Worm (Caenorhabditis elegans) whole organism, L1 larva: ENCODE data around the gene C06B3.1.

Source experiments
- C16A3.4 ChIP-seq: fragments of 150-350 bp; optimal IDR thresholded peaks from 2 replicates; lab custom pipeline; 2014; ENCODE audit warnings: missing biosample characterization, missing genetic modification characterization
- F16B12.6 ChIP-seq: fragments of 150-350 bp; optimal IDR thresholded peaks from 2 replicates; lab custom pipeline; 2014; ENCODE audit warnings: missing biosample characterization, missing genetic modification characterization
- Y116A8C.19 ChIP-seq: sonication (generic microtip); optimal IDR thresholded peaks from 2 replicates; lab custom pipeline; 2016; ENCODE audit warnings: missing compliant biosample characterization, missing genetic modification characterization, borderline replicate concordance
- blmp-1 ChIP-seq: fragments of 150-350 bp; optimal IDR thresholded peaks from 2 replicates; lab custom pipeline; 2014; ENCODE audit warnings: missing biosample characterization, missing genetic modification characterization
- ceh-8 ChIP-seq: fragments of 200-800 bp; sonication (Bioruptor generic); optimal IDR thresholded peaks from 2 replicates; lab custom pipeline; 2018; ENCODE audit warnings: mild to moderate bottlenecking, missing genetic modification characterization, moderate library complexity, missing compliant biosample characterization
- ceh-88 ChIP-seq: fragments of 200-800 bp; sonication (Bioruptor generic); IDR thresholded peaks from 2 replicates; pipeline ENCODE4 v1.3.6; 2022; ENCODE audit warnings: missing genetic modification characterization, missing compliant biosample characterization
- ceh-90 ChIP-seq: sonication (generic microtip); optimal IDR thresholded peaks from 2 replicates; lab custom pipeline; 2016; ENCODE audit warnings: missing genetic modification characterization, missing compliant biosample characterization
- ces-1 ChIP-seq: fragments of 150-350 bp; optimal IDR thresholded peaks from 2 replicates; lab custom pipeline; 2014; ENCODE audit warnings: missing biosample characterization, missing genetic modification reagents, missing genetic modification characterization
- dpl-1 ChIP-seq, 3 experiments: fragments of 150-350 bp in 2 of 3; sonication (generic microtip) in 1 of 3; optimal IDR thresholded peaks; 2 replicates each; lab custom pipeline; 2014 to 2017; ENCODE audit warnings: missing biosample characterization in 3 of 3, missing genetic modification characterization in 3 of 3, missing genetic modification reagents in 3 of 3
- egl-13 ChIP-seq: sonication (generic microtip); optimal IDR thresholded peaks from 2 replicates; lab custom pipeline; 2016; ENCODE audit warnings: missing genotype, missing genetic modification reagents, missing genetic modification characterization, missing compliant biosample characterization
- elt-2 ChIP-seq: sonication (generic microtip); optimal IDR thresholded peaks from 2 replicates; lab custom pipeline; 2016; ENCODE audit warnings: missing genetic modification characterization, mild to moderate bottlenecking, inconsistent platforms, missing compliant biosample characterization, missing genetic modification reagents
- ets-5 ChIP-seq: fragments of 200-800 bp; sonication (Bioruptor generic); IDR thresholded peaks from 2 replicates; pipeline ENCODE4 v1.3.6; 2022; ENCODE audit warnings: missing genetic modification characterization, missing compliant biosample characterization
- fkh-10 ChIP-seq: sonication (generic microtip); optimal IDR thresholded peaks from 2 replicates; lab custom pipeline; 2017; ENCODE audit warnings: missing biosample characterization, missing genetic modification reagents, missing genetic modification characterization
- fkh-8 ChIP-seq: sonication (generic microtip); optimal IDR thresholded peaks from 2 replicates; lab custom pipeline; 2016; ENCODE audit warnings: mild to moderate bottlenecking, missing genetic modification characterization, missing compliant biosample characterization
- hpl-2 ChIP-seq: fragments of 150-350 bp; optimal IDR thresholded peaks from 2 replicates; lab custom pipeline; 2014; ENCODE audit warnings: missing biosample characterization, missing genetic modification reagents, missing genetic modification characterization
- isw-1 ChIP-seq: fragments of 200-800 bp; sonication (Bioruptor generic); IDR thresholded peaks from 2 replicates; pipeline ENCODE4 v1.3.6; 2022; ENCODE audit warnings: missing genetic modification characterization, missing compliant biosample characterization
- jun-1 ChIP-seq: fragments of 150-350 bp; optimal IDR thresholded peaks from 2 replicates; lab custom pipeline; 2014; ENCODE audit warnings: missing biosample characterization, missing genetic modification reagents, missing genetic modification characterization
- lin-35 ChIP-seq, 2 experiments: fragments of 150-350 bp; optimal IDR thresholded peaks; 2 replicates each; lab custom pipeline; 2014; ENCODE audit warnings: missing biosample characterization in 2 of 2, missing genetic modification characterization in 2 of 2, missing genetic modification reagents in 2 of 2
- mab-9 ChIP-seq: fragments of 200-800 bp; sonication (Bioruptor generic); IDR thresholded peaks from 2 replicates; pipeline ENCODE4 v1.3.6; 2022; ENCODE audit warnings: missing genetic modification reagents, missing genetic modification characterization, missing compliant biosample characterization
- mdl-1 ChIP-seq, 2 experiments: fragments of 150-350 bp; optimal IDR thresholded peaks; 2 replicates each; lab custom pipeline; 2014 to 2017; ENCODE audit warnings: missing biosample characterization in 2 of 2, missing genetic modification characterization in 2 of 2, inconsistent platforms in 1 of 2
- mef-2 ChIP-seq: fragments of 150-350 bp; optimal IDR thresholded peaks from 2 replicates; lab custom pipeline; 2014; ENCODE audit warnings: missing biosample characterization, missing genetic modification characterization
- mep-1 ChIP-seq: fragments of 150-350 bp; optimal IDR thresholded peaks from 2 replicates; lab custom pipeline; 2014; ENCODE audit warnings: missing biosample characterization, missing genetic modification characterization
- nhr-11 ChIP-seq: fragments of 150-350 bp; optimal IDR thresholded peaks from 2 replicates; lab custom pipeline; 2014; ENCODE audit warnings: missing biosample characterization, missing genetic modification characterization
- nhr-19 ChIP-seq: fragments of 200-800 bp; sonication (Bioruptor generic); conservative IDR thresholded peaks from 2 replicates; pipeline ENCODE4 v1.3.6; 2022; ENCODE audit warnings: missing genetic modification characterization, missing compliant biosample characterization
- nhr-237 ChIP-seq: fragments of 150-350 bp; optimal IDR thresholded peaks from 2 replicates; lab custom pipeline; 2014; ENCODE audit warnings: missing biosample characterization, missing genetic modification characterization
- nhr-47 ChIP-seq: sonication (generic microtip); optimal IDR thresholded peaks from 2 replicates; lab custom pipeline; 2016; ENCODE audit warnings: mild to moderate bottlenecking, missing genetic modification characterization, moderate library complexity, missing compliant biosample characterization
- nhr-71 ChIP-seq: sonication (generic microtip); optimal IDR thresholded peaks from 2 replicates; lab custom pipeline; 2016; ENCODE audit warnings: mild to moderate bottlenecking, missing genetic modification characterization, moderate library complexity, missing compliant biosample characterization
- nhr-76 ChIP-seq: sonication (generic microtip); optimal IDR thresholded peaks from 2 replicates; lab custom pipeline; 2017; ENCODE audit warnings: missing biosample characterization, missing genetic modification characterization
- nhr-85 ChIP-seq: sonication (generic microtip); peaks from one replicate; lab custom pipeline; 2016; ENCODE audit warnings: missing genetic modification characterization, inconsistent platforms, missing compliant biosample characterization
- nhr-90 ChIP-seq: sonication (generic microtip); optimal IDR thresholded peaks from 2 replicates; lab custom pipeline; 2016; ENCODE audit warnings: mild to moderate bottlenecking, missing genetic modification characterization, missing compliant biosample characterization; ENCODE audit not compliant: poor library complexity
- rnt-1 ChIP-seq: sonication (generic microtip); optimal IDR thresholded peaks from 2 replicates; lab custom pipeline; 2016; ENCODE audit warnings: mild to moderate bottlenecking, missing genetic modification characterization, moderate library complexity, missing compliant biosample characterization
- snpc-4 ChIP-seq: fragments of 150-350 bp; optimal IDR thresholded peaks from 2 replicates; lab custom pipeline; 2014; ENCODE audit warnings: missing biosample characterization, missing genetic modification characterization
- sptf-1 ChIP-seq: fragments of 150-350 bp; optimal IDR thresholded peaks from 2 replicates; lab custom pipeline; 2014; ENCODE audit warnings: missing biosample characterization, missing genetic modification characterization
- sup-37 ChIP-seq: fragments of 200-800 bp; sonication (Bioruptor generic); optimal IDR thresholded peaks from 2 replicates; lab custom pipeline; 2018; ENCODE audit warnings: mild to moderate bottlenecking, missing genetic modification characterization, missing compliant biosample characterization
- unc-130 ChIP-seq: fragments of 150-350 bp; optimal IDR thresholded peaks from 2 replicates; lab custom pipeline; 2017; ENCODE audit warnings: missing biosample characterization, missing genetic modification characterization, inconsistent platforms
- unc-62 ChIP-seq: fragments of 150-350 bp; optimal IDR thresholded peaks from 2 replicates; lab custom pipeline; 2014; ENCODE audit warnings: missing biosample characterization, missing genetic modification reagents, missing genetic modification characterization
- unc-86 ChIP-seq: sonication (generic microtip); optimal IDR thresholded peaks from 2 replicates; lab custom pipeline; 2016; ENCODE audit warnings: missing genetic modification characterization, missing compliant biosample characterization
- unc-98 ChIP-seq: fragments of 200-800 bp; sonication (Bioruptor generic); IDR thresholded peaks from 2 replicates; pipeline ENCODE4 v1.3.6; 2022; ENCODE audit warnings: missing genetic modification characterization, missing compliant biosample characterization
- xbp-1 ChIP-seq: sonication (generic microtip); optimal IDR thresholded peaks from 2 replicates; lab custom pipeline; 2016; ENCODE audit warnings: missing genetic modification characterization, missing compliant biosample characterization
- zag-1 ChIP-seq: fragments of 150-350 bp; optimal IDR thresholded peaks from 2 replicates; lab custom pipeline; 2014; ENCODE audit warnings: missing biosample characterization, missing genetic modification characterization
- ztf-4 ChIP-seq: fragments of 150-350 bp; optimal IDR thresholded peaks from 2 replicates; lab custom pipeline; 2014; ENCODE audit warnings: missing biosample characterization, missing genetic modification characterization

The C06B3.1 gene

ce11 chrV:13863700-13864099 lies 38.9 kb upstream of the C06B3.1 start:
- TF ChIP-seq fkh-8 (tag; lab: Kevin White, UChicago) = no peak
- TF ChIP-seq unc-130 (tag; lab: Kevin White, UChicago) = no peak
- TF ChIP-seq lin-35 (GFP tag; optimal IDR thresholded peaks at IDR 0.05; lab: Kevin White, UChicago) = no peak
- no peak for TF ChIP-seq unc-62 (GFP tag; lab: Kevin White, UChicago)
- no peak for TF ChIP-seq F16B12.6 (tag; lab: Kevin White, UChicago)
- TF ChIP-seq rnt-1 (tag; lab: Kevin White, UChicago) = no peak
- no peak for TF ChIP-seq mep-1 (tag; lab: Kevin White, UChicago)
- TF ChIP-seq ceh-8 (GFP tag; lab: Kevin White, UChicago) = no peak
- no peak for TF ChIP-seq xbp-1 (tag; lab: Kevin White, UChicago)
- TF ChIP-seq unc-98 (GFP tag; lab: Robert Waterston, UW) = no peak
- TF ChIP-seq ceh-88 = no peak
- TF ChIP-seq ets-5 (GFP tag; lab: Robert Waterston, UW) = no peak
- TF ChIP-seq mef-2 = no peak
- TF ChIP-seq ceh-90 = no peak
- no peak for TF ChIP-seq nhr-47
- TF ChIP-seq hpl-2 (GFP tag; lab: Kevin White, UChicago) = no peak
- no peak for TF ChIP-seq sup-37
- TF ChIP-seq elt-2 = no peak
- TF ChIP-seq mdl-1 (tag; optimal IDR thresholded peaks at IDR 0.05; lab: Kevin White, UChicago) = no peak
- TF ChIP-seq fkh-10 (GFP tag; lab: Kevin White, UChicago) = no peak

- TF ChIP-seq Y116A8C.19 (tag; lab: Kevin White, UChicago) (no peak), nhr-85 (peak; percentile 61), zag-1 (tag; lab: Kevin White, UChicago) (no peak), blmp-1 (no peak), nhr-90 (tag; lab: Kevin White, UChicago) (no peak), mab-9 (GFP tag; lab: Robert Waterston, UW) (no peak)
- TF ChIP-seq, all 84 proteins: peak for 1
Observed at ce11 chrV:13866353-13866752, 36.2 kb upstream of the C06B3.1 start, which contains the start of gene nhr-175. nhr-175 (plus strand) TSS chrV:13866691.

- TF ChIP-seq C16A3.4 (tag; lab: Kevin White, UChicago) (no peak), jun-1 (tag; lab: Kevin White, UChicago) (no peak), nhr-19 (peak; percentile 14; the same call in 1 of the 2 replicates), nhr-11 (tag; lab: Kevin White, UChicago) (peak; percentile 85), fkh-10 (GFP tag; lab: Kevin White, UChicago) (no peak)
Observed at ce11 chrV:13869551-13869950, 33.0 kb upstream of the C06B3.1 start.

- TF ChIP-seq mdl-1 (tag; optimal IDR thresholded peaks at IDR 0.05; lab: Kevin White, UChicago) (no peak), snpc-4 (no peak), lin-35 (GFP tag; optimal IDR thresholded peaks at IDR 0.05; lab: Kevin White, UChicago) (no peak), ceh-88 (no peak), isw-1 (GFP tag; lab: Robert Waterston, UW) (no peak), xbp-1 (tag; lab: Kevin White, UChicago) (no peak), C16A3.4 (tag; lab: Kevin White, UChicago) (no peak), nhr-237 (tag; lab: Kevin White, UChicago) (no peak), nhr-71 (tag; lab: Kevin White, UChicago) (no peak), unc-86 (tag; lab: Kevin White, UChicago) (no peak), nhr-76 (no peak), ztf-4 (no peak), ceh-90 (no peak), ces-1 (GFP tag; lab: Kevin White, UChicago) (no peak), dpl-1 (GFP tag; optimal IDR thresholded peaks at IDR 0.05; lab: Kevin White, UChicago) (no peak), nhr-47 (no peak), sptf-1 (no peak), egl-13 (no peak)
Observed at ce11 chrV:13872895-13873294, 29.7 kb upstream of the C06B3.1 start, which contains the start of gene cpt-5. cpt-5 (plus strand) TSS chrV:13873195.
